Worm (Caenorhabditis elegans): ENCODE results near the gene Y81G3A.1.

The Y81G3A.1 gene

DNA sequence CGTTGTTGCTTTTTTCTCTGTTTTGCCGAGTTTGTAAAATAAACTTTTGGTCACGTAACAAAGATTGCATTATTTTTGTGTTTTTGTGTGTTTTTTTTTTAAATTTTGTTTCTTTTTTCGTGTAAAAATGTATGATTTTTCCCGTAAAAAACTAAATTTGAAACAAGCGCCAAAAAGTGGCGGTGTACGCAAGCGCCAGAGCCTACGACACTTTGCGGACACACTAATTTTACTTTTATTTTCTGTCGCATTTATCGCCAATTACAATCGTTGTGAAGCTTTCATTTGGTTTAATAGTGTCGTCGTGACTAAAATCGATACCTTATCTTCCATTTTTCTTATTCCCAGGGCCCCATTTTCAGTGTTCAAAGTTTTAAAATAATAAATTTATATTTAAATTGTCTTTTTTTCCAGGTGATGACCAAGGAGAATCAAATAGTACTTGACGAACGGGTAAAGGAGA is at the start of gene Y81G3A.1, which contains the start of gene gcn-2:
TSS of gene Y81G3A.1 (minus strand) at position 175 of the 463 bp plus-strand sequence.
TSS of gene gcn-2 (plus strand) at position 413 of the 463 bp plus-strand sequence.
- TF ChIP-seq pes-1 (GFP tag; IDR thresholded peaks at IDR 0.05), result no peak
- TF ChIP-seq F13C5.2 (tag; optimal IDR thresholded peaks at IDR 0.05), result peak; percentile 38

DNA sequence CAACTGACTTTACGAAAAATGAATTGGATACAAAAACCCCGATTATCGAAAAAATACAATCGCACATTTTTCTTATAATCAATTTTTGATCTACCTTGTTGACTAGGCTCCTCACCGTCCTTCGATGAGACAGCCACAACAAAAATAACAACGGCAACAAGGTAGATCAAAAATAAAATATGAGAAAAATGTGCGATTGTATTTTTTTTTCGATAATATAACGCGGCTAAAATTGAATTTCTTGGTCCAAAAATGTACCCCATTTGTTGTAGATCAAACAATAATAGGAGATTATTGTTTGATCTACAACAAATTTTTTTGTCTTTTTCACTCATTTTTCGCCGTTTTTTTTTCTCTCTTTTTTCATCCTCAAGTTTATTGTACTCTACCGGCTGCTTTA is 46.9 kb upstream of the Y81G3A.1 start:
- TF ChIP-seq sea-1 (GFP tag; conservative IDR thresholded peaks at IDR 0.05) (no peak), B0310.2 (tag; optimal IDR thresholded peaks at IDR 0.05) (no peak), hmbx-1 (tag; optimal IDR thresholded peaks at IDR 0.05) (no peak), ceh-13 (GFP tag; optimal IDR thresholded peaks at IDR 0.05) (no peak), scrt-1 (GFP tag; IDR thresholded peaks at IDR 0.05) (no peak), ama-1 (optimal IDR thresholded peaks at IDR 0.05) (no peak), aly-1 (tag; optimal IDR thresholded peaks at IDR 0.05) (no peak), ceh-36 (tag; optimal IDR thresholded peaks at IDR 0.05) (no peak), ets-7 (tag; optimal IDR thresholded peaks at IDR 0.05) (no peak), pes-1 (GFP tag; IDR thresholded peaks at IDR 0.05) (no peak), tbx-37 (GFP tag; conservative IDR thresholded peaks at IDR 0.05) (no peak)

DNA sequence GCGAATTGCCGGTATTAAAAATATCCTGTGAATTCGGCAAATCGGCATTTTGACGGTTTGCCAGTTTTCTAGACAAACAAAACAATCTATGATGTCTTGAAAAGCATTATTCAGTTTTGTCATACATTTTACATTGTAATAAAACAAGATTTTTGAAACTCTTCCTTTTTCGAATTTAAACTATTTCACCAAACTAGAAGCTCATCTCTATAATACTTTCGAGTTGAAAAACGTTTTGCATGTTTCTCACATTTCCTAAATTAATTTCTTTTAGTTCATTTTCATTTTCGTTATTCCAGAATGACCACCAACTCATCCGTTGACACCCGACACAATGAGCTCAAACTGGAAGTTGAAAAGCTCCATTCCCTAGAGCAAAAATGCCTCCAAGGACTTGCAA is 45.9 kb upstream of the Y81G3A.1 start, which contains the start of gene F29C12.6:
TSS of gene F29C12.6 (plus strand) at position 301 of the 400 bp plus-strand sequence.
- no peak for TF ChIP-seq ceh-13 (GFP tag; optimal IDR thresholded peaks at IDR 0.05)
- TF ChIP-seq flt-1 (GFP tag; IDR thresholded peaks at IDR 0.05), result no peak
- TF ChIP-seq scrt-1 (GFP tag; IDR thresholded peaks at IDR 0.05), result no peak
- TF ChIP-seq aly-1 (tag; optimal IDR thresholded peaks at IDR 0.05), result no peak
- TF ChIP-seq ets-7 (tag; optimal IDR thresholded peaks at IDR 0.05), result no peak
- no peak for TF ChIP-seq tra-4 (tag; optimal IDR thresholded peaks at IDR 0.05)
- no peak for TF ChIP-seq tbx-11 (GFP tag; IDR thresholded peaks at IDR 0.05)
- no peak for TF ChIP-seq sea-1 (GFP tag; conservative IDR thresholded peaks at IDR 0.05)
- TF ChIP-seq tbx-37 (GFP tag; conservative IDR thresholded peaks at IDR 0.05), result no peak
- no peak for TF ChIP-seq pes-1 (GFP tag; IDR thresholded peaks at IDR 0.05)
- no peak for TF ChIP-seq ceh-36 (tag; optimal IDR thresholded peaks at IDR 0.05)
- TF ChIP-seq hnd-1 (tag; optimal IDR thresholded peaks at IDR 0.05), result no peak
- no peak for TF ChIP-seq ama-1 (optimal IDR thresholded peaks at IDR 0.05)

DNA sequence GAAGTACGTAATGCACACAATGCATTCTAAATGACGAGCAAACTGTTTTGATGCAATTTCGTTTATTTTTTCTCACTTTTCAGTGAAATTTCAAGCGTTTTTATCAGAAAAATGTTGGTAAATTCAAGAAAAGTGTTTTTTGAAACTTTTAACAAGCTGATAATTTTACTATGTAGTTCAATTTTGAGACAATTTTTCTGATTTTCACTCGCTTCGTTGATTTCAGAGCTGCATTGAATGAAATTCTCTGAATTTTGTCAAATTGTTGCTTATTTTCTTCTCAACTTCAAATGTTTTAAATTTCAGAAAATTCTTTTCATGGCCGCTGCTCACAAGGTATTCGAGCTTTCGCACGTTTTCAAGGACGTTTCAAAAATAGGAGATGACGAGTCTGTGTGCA is 39.0 kb upstream of the Y81G3A.1 start, which contains the start of gene bath-45:
TSS of gene bath-45 (plus strand) at position 301 of the 400 bp plus-strand sequence.
- TF ChIP-seq hmbx-1 (tag; optimal IDR thresholded peaks at IDR 0.05), result no peak
- no peak for TF ChIP-seq tbx-11 (GFP tag; IDR thresholded peaks at IDR 0.05)

DNA sequence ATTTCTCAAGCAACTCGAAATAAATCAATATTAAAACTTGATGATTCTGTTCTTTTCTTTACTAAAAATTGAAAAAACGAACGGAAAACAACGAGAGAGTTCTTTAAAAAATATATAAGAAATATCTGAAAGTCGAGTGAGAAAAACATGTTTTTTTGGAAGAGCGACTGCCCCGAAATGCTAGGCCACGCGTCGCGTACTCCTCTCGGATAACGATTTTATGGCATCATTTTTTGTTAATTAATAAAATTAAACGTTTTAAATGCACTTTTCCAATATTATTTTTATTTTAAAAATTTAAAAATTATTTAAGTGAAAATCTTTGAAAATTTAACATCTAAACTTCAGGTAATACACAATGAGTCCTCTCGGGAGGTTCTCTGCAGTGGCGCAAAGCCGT is 33.4 kb upstream of the Y81G3A.1 start, which contains the start of gene gfm-1:
TSS of gene gfm-1 (plus strand) at position 349 of the 400 bp plus-strand sequence.
- TF ChIP-seq flt-1 (GFP tag; IDR thresholded peaks at IDR 0.05), result 0 out of 2 replicates have a peak, but pooled peaks have one; percentile 25
- peak; percentile 65 for TF ChIP-seq pes-1 (GFP tag; IDR thresholded peaks at IDR 0.05)
- TF ChIP-seq scrt-1 (GFP tag; IDR thresholded peaks at IDR 0.05), result no peak
- TF ChIP-seq hnd-1 (tag; optimal IDR thresholded peaks at IDR 0.05), result no peak
- TF ChIP-seq tbx-37 (GFP tag; conservative IDR thresholded peaks at IDR 0.05), result peak; percentile 69; the same call in 1 of the 2 replicates
- TF ChIP-seq ceh-13 (GFP tag; optimal IDR thresholded peaks at IDR 0.05), result peak; percentile 12
- TF ChIP-seq sea-1 (GFP tag; conservative IDR thresholded peaks at IDR 0.05), result no peak
- no peak for TF ChIP-seq B0310.2 (tag; optimal IDR thresholded peaks at IDR 0.05)
- TF ChIP-seq tra-4 (tag; optimal IDR thresholded peaks at IDR 0.05), result no peak
- TF ChIP-seq aly-1 (tag; optimal IDR thresholded peaks at IDR 0.05), result no peak

DNA sequence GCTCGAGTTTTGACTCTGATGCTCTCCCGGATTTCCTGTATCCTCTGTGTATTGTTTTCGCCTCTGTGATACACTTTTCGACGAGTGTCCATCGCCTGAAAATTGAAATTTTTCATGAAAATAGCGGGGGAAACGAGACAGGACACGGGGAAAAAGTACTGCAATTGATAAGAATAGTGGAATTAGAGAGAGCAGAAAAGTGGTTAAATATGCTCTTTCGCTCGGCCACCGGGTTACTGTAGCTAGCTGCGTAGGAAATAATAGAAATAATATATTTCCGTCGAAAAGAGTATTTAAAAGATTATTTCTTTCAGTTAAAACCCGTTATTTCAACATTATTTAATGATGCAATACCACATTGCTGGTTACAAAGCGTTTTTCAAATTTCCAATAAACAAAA is 33.0 kb upstream of the Y81G3A.1 start, which contains the start of gene rict-1:
TSS of gene rict-1 (minus strand) at position 101 of the 400 bp plus-strand sequence.
- TF ChIP-seq scrt-1 (GFP tag; IDR thresholded peaks at IDR 0.05), result no peak
- no peak for TF ChIP-seq ets-7 (tag; optimal IDR thresholded peaks at IDR 0.05)
- TF ChIP-seq ceh-13 (GFP tag; optimal IDR thresholded peaks at IDR 0.05), result no peak
- no peak for TF ChIP-seq ama-1 (optimal IDR thresholded peaks at IDR 0.05)
- TF ChIP-seq aly-1 (tag; optimal IDR thresholded peaks at IDR 0.05), result no peak
- no peak for TF ChIP-seq B0310.2 (tag; optimal IDR thresholded peaks at IDR 0.05)
- no peak for TF ChIP-seq flt-1 (GFP tag; IDR thresholded peaks at IDR 0.05)
- no peak for TF ChIP-seq tbx-37 (GFP tag; conservative IDR thresholded peaks at IDR 0.05)
- no peak for TF ChIP-seq tbx-11 (GFP tag; IDR thresholded peaks at IDR 0.05)
- no peak for TF ChIP-seq ceh-36 (tag; optimal IDR thresholded peaks at IDR 0.05)
- TF ChIP-seq hmbx-1 (tag; optimal IDR thresholded peaks at IDR 0.05), result no peak
- no peak for TF ChIP-seq pes-1 (GFP tag; IDR thresholded peaks at IDR 0.05)
- TF ChIP-seq tra-4 (tag; optimal IDR thresholded peaks at IDR 0.05), result no peak
- TF ChIP-seq F13C5.2 (tag; optimal IDR thresholded peaks at IDR 0.05), result no peak
- TF ChIP-seq sea-1 (GFP tag; conservative IDR thresholded peaks at IDR 0.05), result no peak
- TF ChIP-seq hnd-1 (tag; optimal IDR thresholded peaks at IDR 0.05), result no peak
- TF ChIP-seq hmg-4 (GFP tag; optimal IDR thresholded peaks at IDR 0.05), result no peak

DNA sequence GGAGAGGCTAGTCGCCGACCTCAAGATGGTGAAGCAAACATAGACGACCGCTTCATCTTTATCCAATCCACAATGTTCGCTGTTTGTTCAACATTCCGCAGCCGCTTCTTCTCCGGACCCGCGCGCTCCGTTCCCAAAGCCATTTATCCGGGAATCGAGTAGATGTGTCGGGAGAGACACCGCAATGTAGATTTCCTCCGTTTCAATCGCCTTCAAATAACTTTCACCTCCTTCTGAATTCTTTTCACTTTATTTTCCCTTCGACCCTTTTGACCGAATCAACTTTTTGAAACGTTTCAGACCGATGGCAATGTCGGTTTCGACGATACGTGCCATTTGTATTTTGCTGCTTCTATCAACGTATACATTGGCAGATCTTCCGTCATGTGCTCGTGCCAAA is 24.0 kb upstream of the Y81G3A.1 start, which contains the start of gene pqn-32:
TSS of gene pqn-32 (plus strand) at position 301 of the 400 bp plus-strand sequence.
- TF ChIP-seq sea-1 (GFP tag; conservative IDR thresholded peaks at IDR 0.05) (no peak), tbx-11 (GFP tag; IDR thresholded peaks at IDR 0.05) (no peak), hnd-1 (tag; optimal IDR thresholded peaks at IDR 0.05) (no peak), hmg-4 (GFP tag; optimal IDR thresholded peaks at IDR 0.05) (no peak), tra-4 (tag; optimal IDR thresholded peaks at IDR 0.05) (no peak), scrt-1 (GFP tag; IDR thresholded peaks at IDR 0.05) (no peak), ets-7 (tag; optimal IDR thresholded peaks at IDR 0.05) (no peak), tbx-37 (GFP tag; conservative IDR thresholded peaks at IDR 0.05) (no peak), ama-1 (optimal IDR thresholded peaks at IDR 0.05) (no peak), F13C5.2 (tag; optimal IDR thresholded peaks at IDR 0.05) (no peak), ceh-13 (GFP tag; optimal IDR thresholded peaks at IDR 0.05) (no peak), hmbx-1 (tag; optimal IDR thresholded peaks at IDR 0.05) (no peak), aly-1 (tag; optimal IDR thresholded peaks at IDR 0.05) (no peak), ceh-36 (tag; optimal IDR thresholded peaks at IDR 0.05) (no peak), pes-1 (GFP tag; IDR thresholded peaks at IDR 0.05) (no peak), B0310.2 (tag; optimal IDR thresholded peaks at IDR 0.05) (no peak)

DNA sequence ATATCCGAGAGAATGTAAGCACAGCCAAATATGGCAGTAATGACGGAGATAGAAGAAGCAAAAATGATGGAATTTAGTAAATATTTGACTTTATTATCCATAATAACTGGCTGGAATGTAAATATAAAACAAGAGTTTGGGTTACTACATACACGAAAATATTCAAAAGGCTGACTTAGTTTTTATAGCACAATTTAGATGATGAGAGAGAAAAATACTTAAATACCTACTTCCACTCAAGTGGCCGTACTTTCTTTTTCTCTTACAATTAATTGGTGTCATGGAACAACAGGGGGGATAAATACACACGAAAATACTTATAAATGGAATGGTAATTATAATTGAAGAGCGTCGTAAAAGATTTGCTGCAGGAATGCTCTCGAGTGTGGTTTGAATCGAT is 14.4 kb upstream of the Y81G3A.1 start, which contains the start of gene col-86:
TSS of gene col-86 (minus strand) at position 101 of the 400 bp plus-strand sequence.
- TF ChIP-seq ama-1 (optimal IDR thresholded peaks at IDR 0.05) (no peak), flt-1 (GFP tag; IDR thresholded peaks at IDR 0.05) (no peak), sea-1 (GFP tag; conservative IDR thresholded peaks at IDR 0.05) (no peak), tra-4 (tag; optimal IDR thresholded peaks at IDR 0.05) (no peak)

All from whole organism, early embryonic.